Worm (Caenorhabditis elegans) whole organism, early embryonic: ENCODE measurements around the gene C44C11.6.

ENCODE experiments used
- B0310.2 ChIP-seq: sonication (generic microtip); optimal IDR thresholded peaks from 2 replicates; lab custom pipeline; 2016; ENCODE audit warnings: mild to moderate bottlenecking, missing genetic modification characterization, missing compliant biosample characterization
- aly-1 ChIP-seq: sonication (generic microtip); optimal IDR thresholded peaks from 2 replicates; lab custom pipeline; 2016; ENCODE audit warnings: missing genetic modification characterization, missing compliant biosample characterization
- ama-1 ChIP-seq: fragments of 150-350 bp; optimal IDR thresholded peaks from 2 replicates; lab custom pipeline; 2014
- ets-7 ChIP-seq: sonication (generic microtip); optimal IDR thresholded peaks from 2 replicates; lab custom pipeline; 2016; ENCODE audit warnings: missing genotype, missing genetic modification characterization, missing compliant biosample characterization
- flt-1 ChIP-seq: fragments of 200-800 bp; sonication (Bioruptor generic); IDR thresholded peaks from 2 replicates; pipeline ENCODE4 v1.3.6; 2022; ENCODE audit warnings: missing genetic modification characterization, missing compliant biosample characterization
- pes-1 ChIP-seq: fragments of 200-800 bp; sonication (Bioruptor generic); IDR thresholded peaks from 2 replicates; pipeline ENCODE4 v1.3.6; 2022; ENCODE audit warnings: missing genetic modification reagents, missing genetic modification characterization, missing compliant biosample characterization

DNA sequence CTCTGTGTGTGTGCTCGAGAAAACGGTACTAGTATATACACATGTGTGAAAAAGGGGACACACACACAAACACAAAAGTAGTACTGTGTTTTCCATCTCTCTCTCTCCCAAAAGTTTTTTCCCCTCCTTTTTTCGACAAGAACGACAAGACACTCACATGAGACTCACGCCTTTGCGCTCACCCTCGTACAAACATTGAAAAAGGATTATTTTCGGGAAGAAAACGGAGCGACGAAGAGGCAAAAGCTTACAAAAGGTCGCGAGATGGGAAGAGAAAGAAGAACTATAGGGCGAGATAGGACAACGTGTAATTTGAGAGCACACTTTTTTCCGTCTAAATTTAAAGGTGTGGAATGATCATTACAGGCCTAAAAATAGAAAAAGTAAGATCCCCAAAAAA, 5.3 kb downstream of the C44C11.6 start:
- TF ChIP-seq pes-1 (no peak), aly-1 (tag; lab: Kevin White, UChicago) (no peak), flt-1 (no peak), ets-7 (tag; lab: Kevin White, UChicago) (no peak), B0310.2 (no peak), ama-1 (lab: Kevin White, UChicago) (no peak)
